Worm (Caenorhabditis elegans): ENCODE results near the gene pmt-1.

Gene pmt-1

ce11 chrII:5321718-5322286, 39.5 kb upstream of the pmt-1 start (continued):
- TF ChIP-seq efl-1 (optimal IDR thresholded peaks at IDR 0.05) = peak; percentile 42 to 43
- peak in 1 of 2 experiments; percentile 91 for TF ChIP-seq efl-1 (GFP tag; optimal IDR thresholded peaks at IDR 0.05 in 1 of 2)
- peak; percentile 26 for TF ChIP-seq jun-1 (tag; optimal IDR thresholded peaks at IDR 0.05)
- TF ChIP-seq lin-35 (GFP tag; optimal IDR thresholded peaks at IDR 0.05) = peak; percentile 51 to 52
- TF ChIP-seq nhr-28 (tag; optimal IDR thresholded peaks at IDR 0.05) = no peak
- peak; percentile 87 for TF ChIP-seq elt-2 (tag; optimal IDR thresholded peaks at IDR 0.05)
- TF ChIP-seq nhr-77 (tag; optimal IDR thresholded peaks at IDR 0.05) = peak; percentile 66
- no peak for TF ChIP-seq ceh-90 (tag; optimal IDR thresholded peaks at IDR 0.05)
- TF ChIP-seq hlh-4 (tag; optimal IDR thresholded peaks at IDR 0.05) = no peak
- no peak for TF ChIP-seq tlp-1 (tag; optimal IDR thresholded peaks at IDR 0.05)
- TF ChIP-seq ces-1 (GFP tag; optimal IDR thresholded peaks at IDR 0.05) = no peak
- TF ChIP-seq nhr-71 (tag; optimal IDR thresholded peaks at IDR 0.05) = peak; percentile 83
- no peak for TF ChIP-seq unc-130 (tag; optimal IDR thresholded peaks at IDR 0.05)
- no peak for TF ChIP-seq lin-15B (tag; optimal IDR thresholded peaks at IDR 0.05)
- peak in 2 of 3 experiments; percentile 8 to 15 for TF ChIP-seq dpl-1 (GFP tag; optimal IDR thresholded peaks at IDR 0.05)
- TF ChIP-seq mef-2 (tag; optimal IDR thresholded peaks at IDR 0.05) = no peak
- no peak for TF ChIP-seq dsc-1 (tag; optimal IDR thresholded peaks at IDR 0.05)
- TF ChIP-seq lin-14 (GFP tag; optimal IDR thresholded peaks at IDR 0.05) = peak; percentile 88
- TF ChIP-seq nhr-11 (tag; optimal IDR thresholded peaks at IDR 0.05) = peak; percentile 4
- TF ChIP-seq unc-62 (GFP tag; optimal IDR thresholded peaks at IDR 0.05) = no peak
- TF ChIP-seq aly-2 (tag; optimal IDR thresholded peaks at IDR 0.05) = no peak
- peak; percentile 50 for TF ChIP-seq blmp-1 (tag; optimal IDR thresholded peaks at IDR 0.05)
- TF ChIP-seq xbp-1 (tag; optimal IDR thresholded peaks at IDR 0.05) = peak; percentile 40
- TF ChIP-seq lsy-2 (tag; optimal IDR thresholded peaks at IDR 0.05) = peak; percentile 7 to 45
- TF ChIP-seq nhr-47 (tag; optimal IDR thresholded peaks at IDR 0.05) = peak; percentile 59
- no peak for TF ChIP-seq fkh-4 (tag; optimal IDR thresholded peaks at IDR 0.05; ENCODE audit: borderline replicate concordance)
- TF ChIP-seq nhr-237 (tag; optimal IDR thresholded peaks at IDR 0.05) = peak; percentile 20
- peak in 5 of 6 experiments; percentile 36 to 92 (median 65) for TF ChIP-seq elt-3 (tag; optimal IDR thresholded peaks at IDR 0.05)
- peak; percentile 39 for TF ChIP-seq skn-1 (tag; optimal IDR thresholded peaks at IDR 0.05)
- peak; percentile 33 for TF ChIP-seq ztf-4 (tag; optimal IDR thresholded peaks at IDR 0.05)
- peak in 1 of 2 experiments; percentile 42 for TF ChIP-seq egl-27 (tag; optimal IDR thresholded peaks at IDR 0.05)
- TF ChIP-seq irx-1 (tag; optimal IDR thresholded peaks at IDR 0.05) = peak; percentile 1
- no peak for TF ChIP-seq Y116A8C.19 (tag; optimal IDR thresholded peaks at IDR 0.05; ENCODE audit: borderline replicate concordance)
- TF ChIP-seq pqm-1 (tag; optimal IDR thresholded peaks at IDR 0.05) = peak; percentile 20
- TF ChIP-seq nhr-85 (tag) = peak; percentile 100
- no peak for TF ChIP-seq ets-5 (GFP tag; IDR thresholded peaks at IDR 0.05)
- peak; percentile 59 for TF ChIP-seq swsn-7 (tag; optimal IDR thresholded peaks at IDR 0.05)

DNA sequence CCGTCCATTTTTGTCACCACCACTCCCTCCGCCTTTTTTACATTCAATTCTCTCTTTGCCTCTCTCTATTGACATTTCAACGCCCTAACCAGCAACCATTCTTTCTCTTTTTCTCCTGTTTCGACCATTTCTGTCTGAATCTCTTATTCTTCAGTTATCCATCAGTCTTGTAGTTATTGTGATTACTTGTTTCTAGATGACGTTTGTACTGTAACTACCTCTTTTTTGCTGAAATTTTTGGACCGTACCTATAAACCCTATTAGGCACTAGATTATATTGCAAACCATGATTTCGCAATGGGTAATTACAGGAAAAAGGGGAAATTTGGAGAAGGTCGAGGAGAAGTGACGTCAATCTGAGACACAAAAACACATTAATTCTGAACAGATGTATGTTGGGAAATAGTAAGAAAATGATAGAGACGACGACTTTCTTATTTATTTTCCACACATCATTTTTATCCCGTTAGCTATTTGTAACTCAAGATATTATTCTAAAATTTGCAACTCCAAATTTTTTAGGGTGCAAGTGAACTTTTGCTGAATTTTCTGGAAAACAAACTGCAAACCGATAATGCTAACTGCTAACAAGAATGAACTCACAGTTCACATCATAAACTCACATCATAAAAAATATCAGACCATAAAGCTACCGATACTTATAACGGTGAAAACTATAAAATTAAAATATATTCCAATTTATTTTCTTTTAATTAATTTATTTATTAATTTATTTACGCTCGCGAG, 38.1 kb upstream of the pmt-1 start:
- TF ChIP-seq nhr-76 (tag; optimal IDR thresholded peaks at IDR 0.05) = no peak
- no peak for TF ChIP-seq Y116A8C.19 (tag; optimal IDR thresholded peaks at IDR 0.05; ENCODE audit: borderline replicate concordance)
- no peak for TF ChIP-seq fkh-8 (tag; optimal IDR thresholded peaks at IDR 0.05)
- peak; percentile 70 for TF ChIP-seq lin-14 (GFP tag; optimal IDR thresholded peaks at IDR 0.05)
- TF ChIP-seq efl-3 (GFP tag; optimal IDR thresholded peaks at IDR 0.05) = no peak
- TF ChIP-seq mep-1 (tag; optimal IDR thresholded peaks at IDR 0.05) = peak; percentile 51
- no peak for TF ChIP-seq ets-5 (GFP tag; IDR thresholded peaks at IDR 0.05)
- peak; percentile 58 for TF ChIP-seq elt-2 (tag; optimal IDR thresholded peaks at IDR 0.05)
- no peak for TF ChIP-seq zag-1 (tag; optimal IDR thresholded peaks at IDR 0.05)
- TF ChIP-seq xbp-1 (tag; optimal IDR thresholded peaks at IDR 0.05) = no peak
- no peak for TF ChIP-seq jun-1 (tag; optimal IDR thresholded peaks at IDR 0.05)
- peak; percentile 49 for TF ChIP-seq nhr-71 (tag; optimal IDR thresholded peaks at IDR 0.05)
- no peak for TF ChIP-seq unc-62 (GFP tag; optimal IDR thresholded peaks at IDR 0.05)
- peak; percentile 32 for TF ChIP-seq blmp-1 (tag; optimal IDR thresholded peaks at IDR 0.05)
- no peak for TF ChIP-seq rnt-1 (tag; optimal IDR thresholded peaks at IDR 0.05)
- peak; percentile 47 for TF ChIP-seq nhr-237 (tag; optimal IDR thresholded peaks at IDR 0.05)
- TF ChIP-seq sup-37 (GFP tag; optimal IDR thresholded peaks at IDR 0.05) = no peak
- peak; percentile 2 for TF ChIP-seq snpc-4 (tag; optimal IDR thresholded peaks at IDR 0.05)
- TF ChIP-seq dsc-1 (tag; optimal IDR thresholded peaks at IDR 0.05) = peak; percentile 69
- peak; percentile 91 for TF ChIP-seq nhr-85 (tag)
- no peak for TF ChIP-seq ces-1 (GFP tag; optimal IDR thresholded peaks at IDR 0.05)
- TF ChIP-seq lsy-2 (tag; optimal IDR thresholded peaks at IDR 0.05) = peak in 1 of 2 experiments; percentile 44
- no peak for TF ChIP-seq F16B12.6 (tag; optimal IDR thresholded peaks at IDR 0.05)
- no peak for TF ChIP-seq tlp-1 (tag; optimal IDR thresholded peaks at IDR 0.05)
- peak; percentile 2 to 22 for TF ChIP-seq efl-1 (optimal IDR thresholded peaks at IDR 0.05)
- peak in 1 of 2 experiments; percentile 53 for TF ChIP-seq efl-1 (GFP tag; optimal IDR thresholded peaks at IDR 0.05 in 1 of 2)
- TF ChIP-seq ceh-82 (tag; optimal IDR thresholded peaks at IDR 0.05) = peak in 1 of 3 experiments; percentile 1
- TF ChIP-seq mef-2 (tag; optimal IDR thresholded peaks at IDR 0.05) = no peak
- peak in 1 of 3 experiments; percentile 23 for TF ChIP-seq dpl-1 (GFP tag; optimal IDR thresholded peaks at IDR 0.05)
- 0 out of 2 replicates have a peak, but pooled peaks have one; percentile 25 for TF ChIP-seq grh-1 (GFP tag; IDR thresholded peaks at IDR 0.05)

All from whole organism, L1 larva.